Worm (Caenorhabditis elegans): ENCODE results near the gene F44E7.3.

Gene F44E7.3

DNA sequence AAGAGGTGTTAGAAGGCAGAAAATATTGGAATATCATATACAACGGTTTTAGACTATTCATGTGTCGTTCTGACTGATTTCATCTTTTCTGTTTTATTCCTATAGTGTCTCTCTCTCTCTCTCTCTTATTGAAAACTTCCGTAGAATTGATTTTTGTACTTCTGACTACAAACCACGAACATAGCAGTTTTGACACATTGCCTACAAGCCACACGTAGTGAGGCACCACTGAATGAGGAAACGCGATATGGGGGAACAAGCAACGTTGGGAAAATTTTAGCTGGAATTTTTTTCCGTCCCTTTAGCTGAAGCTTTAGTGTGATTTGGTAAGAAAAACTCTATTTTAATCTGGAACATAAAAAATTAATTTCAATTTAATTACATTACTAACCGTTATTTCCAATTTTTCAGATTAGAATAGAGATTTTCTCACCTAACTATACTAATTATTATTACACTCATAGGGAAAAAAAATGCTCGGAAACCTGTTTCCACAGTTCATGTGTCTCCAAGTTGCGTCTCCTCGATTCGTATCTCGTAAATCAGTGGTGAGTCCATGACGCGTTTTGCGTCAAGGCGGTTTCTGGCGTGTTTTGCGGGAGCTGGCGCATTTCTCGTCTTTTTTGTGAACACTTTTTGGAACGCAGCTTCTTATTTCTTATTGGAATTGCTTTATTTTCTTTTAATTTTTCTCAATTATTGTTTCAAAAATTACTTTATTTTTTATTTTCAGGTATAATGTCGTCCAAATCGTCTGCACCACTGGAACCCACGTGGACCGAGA, 18.9 kb downstream of the F44E7.3 start, which contains the start of the genes nhr-142 and F44E7.9:
TSS of gene nhr-142 (minus strand) at position 57 of the 784 bp plus-strand sequence.
TSS of gene F44E7.9 (plus strand) at position 734 of the 784 bp plus-strand sequence.
- TF ChIP-seq klf-2 (GFP tag; conservative IDR thresholded peaks at IDR 0.05) (no peak), cog-1 (tag; optimal IDR thresholded peaks at IDR 0.05) (peak; percentile 33), ztf-23 (GFP tag; IDR thresholded peaks at IDR 0.05) (peak; percentile 79)

DNA sequence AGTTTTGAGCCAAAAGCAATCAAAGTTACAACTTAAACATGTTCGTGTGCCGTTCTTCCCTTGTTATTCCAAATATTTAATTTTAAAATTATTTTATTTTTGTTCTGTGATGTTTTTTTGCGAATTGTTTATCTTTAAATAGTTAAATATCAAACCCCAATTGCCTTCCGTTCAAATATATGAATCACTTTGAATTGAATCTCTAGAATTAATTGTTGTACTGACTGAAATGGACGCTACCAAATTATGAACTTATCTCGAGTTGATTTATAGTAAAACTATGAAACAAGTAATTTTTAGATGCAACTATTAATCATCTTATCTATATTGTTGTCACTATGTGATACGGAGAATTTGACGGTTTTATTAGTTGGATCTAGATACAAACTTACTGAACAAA, 20.3 kb downstream of the F44E7.3 start, which contains the start of gene ZC250.2:
TSS of gene ZC250.2 (plus strand) at position 301 of the 400 bp plus-strand sequence.
- no peak for TF ChIP-seq klf-2 (GFP tag; conservative IDR thresholded peaks at IDR 0.05)
- TF ChIP-seq med-1 (GFP tag; optimal IDR thresholded peaks at IDR 0.05; ENCODE audit: insufficient read depth) = no peak
- TF ChIP-seq cog-1 (tag; optimal IDR thresholded peaks at IDR 0.05) = no peak
- TF ChIP-seq flt-1 (GFP tag; IDR thresholded peaks at IDR 0.05) = no peak
- TF ChIP-seq ztf-29 (GFP tag; IDR thresholded peaks at IDR 0.05) = no peak

DNA sequence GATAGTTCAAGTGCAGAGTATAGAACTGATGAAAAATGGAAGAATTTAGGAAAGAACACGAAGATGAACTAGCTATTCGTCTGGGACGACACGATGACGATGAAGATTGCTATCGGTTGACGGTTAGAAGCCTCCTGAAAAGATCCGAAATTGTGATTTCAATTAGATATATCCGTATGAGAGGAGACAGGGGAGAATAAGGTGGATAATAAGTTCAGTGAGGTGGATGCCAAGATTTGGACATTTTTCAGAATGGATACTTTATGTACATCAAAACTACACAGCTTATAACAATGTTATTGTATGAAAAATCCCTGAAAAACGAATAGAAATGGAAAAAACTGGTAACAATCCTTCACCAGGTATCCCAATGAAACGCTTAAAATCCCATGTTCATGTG, 26.4 kb downstream of the F44E7.3 start, which contains the start of gene nstp-3:
TSS of gene nstp-3 (minus strand) at position 101 of the 400 bp plus-strand sequence.
- no peak for TF ChIP-seq ref-1 (GFP tag; conservative IDR thresholded peaks at IDR 0.05)
- TF ChIP-seq med-1 (GFP tag; optimal IDR thresholded peaks at IDR 0.05; ENCODE audit: insufficient read depth) = no peak
- TF ChIP-seq T22C8.4 (GFP tag; IDR thresholded peaks at IDR 0.05) = no peak
- no peak for TF ChIP-seq cog-1 (tag; optimal IDR thresholded peaks at IDR 0.05)
- no peak for TF ChIP-seq klf-2 (GFP tag; conservative IDR thresholded peaks at IDR 0.05)
- no peak for TF ChIP-seq ztf-23 (GFP tag; IDR thresholded peaks at IDR 0.05)
- TF ChIP-seq ztf-29 (GFP tag; IDR thresholded peaks at IDR 0.05) = no peak

DNA sequence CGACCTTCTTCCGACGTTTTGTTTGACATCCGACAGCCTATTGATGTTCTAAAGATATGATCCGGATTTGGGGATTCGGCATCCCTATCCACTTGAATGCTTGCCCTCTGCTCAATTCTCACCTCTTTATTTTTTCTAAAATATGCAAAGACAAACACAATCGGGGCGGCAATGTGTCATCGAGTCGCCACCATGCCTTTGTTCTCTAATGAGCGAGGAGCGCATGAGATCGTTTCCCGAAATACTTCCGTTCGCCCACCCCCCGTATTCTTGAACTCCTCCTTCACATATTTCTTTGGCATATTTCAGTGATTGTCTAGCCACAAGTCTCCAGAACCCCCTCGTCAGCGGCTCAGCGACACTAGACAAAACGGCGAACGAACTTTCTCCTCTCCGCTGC, 27.6 kb downstream of the F44E7.3 start, which contains the start of gene cyn-17:
TSS of gene cyn-17 (plus strand) at position 301 of the 400 bp plus-strand sequence.
- TF ChIP-seq ztf-23 (GFP tag; IDR thresholded peaks at IDR 0.05) (no peak), ztf-29 (GFP tag; IDR thresholded peaks at IDR 0.05) (no peak), ref-1 (GFP tag; conservative IDR thresholded peaks at IDR 0.05) (no peak), tab-1 (GFP tag; IDR thresholded peaks at IDR 0.05) (no peak), flt-1 (GFP tag; IDR thresholded peaks at IDR 0.05) (no peak), klf-2 (GFP tag; conservative IDR thresholded peaks at IDR 0.05) (no peak), cog-1 (tag; optimal IDR thresholded peaks at IDR 0.05) (no peak), T22C8.4 (GFP tag; IDR thresholded peaks at IDR 0.05) (no peak)

DNA sequence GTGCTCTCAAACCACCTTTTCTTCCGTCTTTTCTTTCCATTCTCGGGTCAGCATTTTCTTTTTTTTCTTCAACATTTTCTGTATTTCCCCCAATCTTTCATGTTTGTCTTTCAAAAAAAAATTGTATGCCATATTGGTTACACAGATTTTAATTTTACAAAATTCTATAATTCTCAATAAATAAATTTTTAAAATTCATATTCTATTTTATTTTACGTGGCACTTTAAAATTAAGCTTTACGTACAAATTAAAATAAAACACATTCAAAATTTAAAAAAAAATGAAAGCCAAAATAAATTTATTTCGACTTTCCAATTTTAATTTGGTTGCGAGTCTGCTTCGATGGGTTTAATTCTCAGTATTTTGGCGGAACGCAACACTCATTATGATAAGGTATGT, 33.7 kb downstream of the F44E7.3 start, which contains the start of gene ZC250.5:
TSS of gene ZC250.5 (plus strand) at position 301 of the 400 bp plus-strand sequence.
- TF ChIP-seq ref-1 (GFP tag; conservative IDR thresholded peaks at IDR 0.05) (no peak), flt-1 (GFP tag; IDR thresholded peaks at IDR 0.05) (no peak), cog-1 (tag; optimal IDR thresholded peaks at IDR 0.05) (no peak), klf-2 (GFP tag; conservative IDR thresholded peaks at IDR 0.05) (no peak), T22C8.4 (GFP tag; IDR thresholded peaks at IDR 0.05) (no peak), tab-1 (GFP tag; IDR thresholded peaks at IDR 0.05) (no peak), med-1 (GFP tag; optimal IDR thresholded peaks at IDR 0.05; ENCODE audit: insufficient read depth) (no peak), ztf-29 (GFP tag; IDR thresholded peaks at IDR 0.05) (no peak), ztf-23 (GFP tag; IDR thresholded peaks at IDR 0.05) (no peak)

DNA sequence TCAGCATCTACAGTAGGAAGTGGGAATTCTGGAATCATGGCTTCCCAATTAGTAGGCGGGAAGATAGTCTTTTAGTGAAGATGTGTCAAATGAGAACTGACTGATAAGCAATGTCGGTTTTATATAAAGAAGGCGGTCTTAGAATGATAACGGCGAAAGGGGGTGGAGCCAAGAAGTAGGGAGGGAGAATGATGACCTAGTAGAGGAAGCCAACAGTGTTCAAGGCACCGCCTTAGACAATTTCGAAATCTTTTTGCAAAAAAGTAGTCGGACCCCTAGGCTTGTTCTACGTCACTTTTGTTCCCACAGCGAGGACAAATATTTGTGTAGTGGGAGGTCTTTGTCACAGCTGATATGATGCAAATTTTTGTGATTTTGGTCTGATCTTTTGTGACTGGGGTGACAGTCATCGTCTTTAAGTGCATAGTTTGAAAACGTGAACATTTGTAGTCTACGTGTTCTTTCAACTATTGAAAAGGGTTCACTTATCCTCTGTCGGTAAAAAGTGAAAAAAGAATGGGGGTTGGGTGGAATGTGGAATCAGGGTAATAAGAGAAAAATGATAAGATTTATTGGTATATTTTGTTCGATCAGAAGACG, 41.4 kb downstream of the F44E7.3 start, which contains the start of gene ZC250.4:
TSS of gene ZC250.4 (minus strand) at position 78 of the 600 bp plus-strand sequence.
- TF ChIP-seq flt-1 (GFP tag; IDR thresholded peaks at IDR 0.05) (no peak), ztf-29 (GFP tag; IDR thresholded peaks at IDR 0.05) (no peak), cog-1 (tag; optimal IDR thresholded peaks at IDR 0.05) (no peak), klf-2 (GFP tag; conservative IDR thresholded peaks at IDR 0.05) (no peak), ref-1 (GFP tag; conservative IDR thresholded peaks at IDR 0.05) (no peak), tab-1 (GFP tag; IDR thresholded peaks at IDR 0.05) (no peak), med-1 (GFP tag; optimal IDR thresholded peaks at IDR 0.05; ENCODE audit: insufficient read depth) (no peak), ztf-23 (GFP tag; IDR thresholded peaks at IDR 0.05) (no peak), T22C8.4 (GFP tag; IDR thresholded peaks at IDR 0.05) (no peak)

DNA sequence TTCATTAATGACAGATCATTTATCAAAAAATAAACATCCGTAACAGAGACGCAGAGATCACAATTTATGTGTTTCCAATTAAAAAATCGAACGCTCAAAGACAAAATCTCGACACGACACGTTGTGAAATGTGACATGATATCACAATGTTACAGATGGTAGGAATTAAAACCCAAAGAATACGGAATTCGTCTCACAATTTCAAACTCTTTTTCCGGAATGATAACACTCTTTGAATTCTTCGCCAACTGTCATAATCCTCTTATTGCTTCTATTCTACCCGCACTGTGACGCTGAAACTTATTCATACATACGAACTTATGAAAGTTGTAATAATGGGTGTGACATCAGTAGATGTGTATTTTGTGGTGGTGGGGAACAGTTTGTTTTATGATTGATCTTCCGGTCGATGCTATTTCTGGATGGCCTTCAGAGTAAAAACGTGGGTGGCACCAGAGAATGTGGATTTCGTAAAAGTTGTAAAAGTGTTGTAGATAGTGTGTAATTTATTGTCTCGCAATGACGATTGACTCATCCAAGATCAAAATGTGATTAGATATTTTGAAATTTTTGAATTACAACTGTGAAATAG, 44.8 kb downstream of the F44E7.3 start:
- TF ChIP-seq med-1 (GFP tag; optimal IDR thresholded peaks at IDR 0.05; ENCODE audit: insufficient read depth) (no peak), ztf-29 (GFP tag; IDR thresholded peaks at IDR 0.05) (no peak), tab-1 (GFP tag; IDR thresholded peaks at IDR 0.05) (no peak), ztf-23 (GFP tag; IDR thresholded peaks at IDR 0.05) (no peak), flt-1 (GFP tag; IDR thresholded peaks at IDR 0.05) (no peak), ref-1 (GFP tag; conservative IDR thresholded peaks at IDR 0.05) (no peak), klf-2 (GFP tag; conservative IDR thresholded peaks at IDR 0.05) (no peak), cog-1 (tag; optimal IDR thresholded peaks at IDR 0.05) (no peak), T22C8.4 (GFP tag; IDR thresholded peaks at IDR 0.05) (no peak)

DNA sequence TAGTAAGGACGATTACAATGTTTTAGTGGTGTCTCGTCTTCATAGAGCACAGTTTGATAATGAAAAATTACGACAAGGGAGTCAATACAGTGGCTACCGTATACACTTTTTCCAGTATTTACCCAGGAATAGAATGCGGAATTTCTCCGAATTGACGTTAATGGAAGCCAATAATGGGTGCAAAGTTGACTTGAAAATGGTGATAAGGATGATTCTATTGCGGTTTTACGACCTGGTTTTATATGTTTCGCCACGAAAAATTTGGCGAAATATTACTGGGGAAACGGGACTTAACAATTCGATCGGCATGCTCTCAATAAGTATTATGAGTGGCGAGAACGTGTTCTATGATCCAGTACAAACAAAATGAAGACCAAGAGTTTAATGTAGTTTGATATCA, 48.2 kb downstream of the F44E7.3 start:
- no peak for TF ChIP-seq ztf-23 (GFP tag; IDR thresholded peaks at IDR 0.05)
- no peak for TF ChIP-seq cog-1 (tag; optimal IDR thresholded peaks at IDR 0.05)
- no peak for TF ChIP-seq ref-1 (GFP tag; conservative IDR thresholded peaks at IDR 0.05)
- TF ChIP-seq med-1 (GFP tag; optimal IDR thresholded peaks at IDR 0.05; ENCODE audit: insufficient read depth) = no peak
- no peak for TF ChIP-seq klf-2 (GFP tag; conservative IDR thresholded peaks at IDR 0.05)
- no peak for TF ChIP-seq tab-1 (GFP tag; IDR thresholded peaks at IDR 0.05)
- TF ChIP-seq T22C8.4 (GFP tag; IDR thresholded peaks at IDR 0.05) = no peak
- no peak for TF ChIP-seq flt-1 (GFP tag; IDR thresholded peaks at IDR 0.05)
- TF ChIP-seq ztf-29 (GFP tag; IDR thresholded peaks at IDR 0.05) = no peak

DNA sequence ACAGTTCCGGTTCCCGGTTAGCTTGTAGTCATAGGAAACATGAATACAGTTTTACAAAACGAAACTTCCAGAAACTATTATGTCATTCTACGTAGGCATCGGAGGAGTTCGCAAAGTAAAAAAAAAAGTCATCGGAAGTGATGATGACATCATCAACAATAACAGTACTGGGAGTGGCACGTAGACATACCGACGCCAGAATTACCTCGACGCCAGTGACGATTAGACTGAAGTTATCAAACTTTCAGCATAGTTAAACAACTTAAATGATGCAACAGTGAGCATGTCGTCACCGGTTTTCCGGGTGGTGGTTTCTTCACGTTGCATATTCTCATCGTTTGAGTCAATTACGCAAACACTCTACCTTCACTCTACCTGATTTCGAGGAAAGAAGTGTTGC, 48.7 kb downstream of the F44E7.3 start:
- TF ChIP-seq T22C8.4 (GFP tag; IDR thresholded peaks at IDR 0.05) (no peak), ztf-23 (GFP tag; IDR thresholded peaks at IDR 0.05) (no peak), cog-1 (tag; optimal IDR thresholded peaks at IDR 0.05) (no peak), klf-2 (GFP tag; conservative IDR thresholded peaks at IDR 0.05) (no peak), flt-1 (GFP tag; IDR thresholded peaks at IDR 0.05) (no peak), tab-1 (GFP tag; IDR thresholded peaks at IDR 0.05) (no peak), med-1 (GFP tag; optimal IDR thresholded peaks at IDR 0.05; ENCODE audit: insufficient read depth) (no peak), ref-1 (GFP tag; conservative IDR thresholded peaks at IDR 0.05) (no peak), ztf-29 (GFP tag; IDR thresholded peaks at IDR 0.05) (no peak)
